Worm (Caenorhabditis elegans) whole organism, L4/young adult: ENCODE data around the gene F54D5.2.

Experiments
- dao-5 ChIP-seq: sonication (generic microtip); optimal IDR thresholded peaks from 2 replicates; lab custom pipeline; 2016; ENCODE audit warnings: missing genotype, missing genetic modification characterization, moderate library complexity, missing compliant biosample characterization
- him-1 ChIP-seq: sonication (generic microtip); optimal IDR thresholded peaks from 2 replicates; lab custom pipeline; 2016; ENCODE audit warnings: missing genotype, missing genetic modification reagents, missing genetic modification characterization, missing compliant biosample characterization

DNA sequence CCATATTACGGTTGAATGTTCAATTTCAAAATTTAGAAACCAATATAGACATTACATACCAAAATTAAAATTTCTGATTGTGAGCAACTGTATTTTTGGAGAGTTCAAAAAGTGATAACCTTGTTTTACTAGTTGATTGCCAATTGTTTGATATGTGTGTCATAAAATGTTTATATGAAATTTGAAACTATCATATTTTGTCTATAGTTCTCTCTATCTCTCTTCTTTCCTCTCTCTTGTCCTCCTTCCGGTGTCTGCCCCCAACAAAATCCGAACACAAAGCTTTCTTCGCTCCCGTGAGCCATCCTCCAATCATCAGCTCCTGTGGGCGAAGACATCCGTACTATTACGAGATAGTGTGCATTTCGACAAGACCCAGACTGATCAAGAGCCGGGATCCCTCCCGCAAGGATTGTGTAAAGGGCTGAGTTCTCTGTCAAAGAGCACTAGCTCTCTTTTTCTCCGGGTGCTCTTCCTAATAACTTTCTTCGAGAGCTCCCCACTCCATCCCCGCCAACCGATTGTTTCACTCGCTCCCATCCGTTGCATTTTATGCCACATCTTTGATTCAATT is 29.5 kb downstream of the F54D5.2 start:
- TF ChIP-seq him-1 (tag; lab: Kevin White, UChicago) (no peak), dao-5 (tag; lab: Kevin White, UChicago) (no peak)
